Worm (Caenorhabditis elegans) whole organism, L4/young adult: ENCODE measurements around the gene R10D12.13.

Source experiments
- W03F9.2 ChIP-seq: fragments of 150-350 bp; optimal IDR thresholded peaks from 2 replicates; lab custom pipeline; 2014; ENCODE audit warnings: missing biosample characterization, missing genetic modification characterization
- dao-5 ChIP-seq: sonication (generic microtip); optimal IDR thresholded peaks from 2 replicates; lab custom pipeline; 2016; ENCODE audit warnings: missing genotype, missing genetic modification characterization, moderate library complexity, missing compliant biosample characterization
- him-1 ChIP-seq: sonication (generic microtip); optimal IDR thresholded peaks from 2 replicates; lab custom pipeline; 2016; ENCODE audit warnings: missing genotype, missing genetic modification reagents, missing genetic modification characterization, missing compliant biosample characterization

DNA sequence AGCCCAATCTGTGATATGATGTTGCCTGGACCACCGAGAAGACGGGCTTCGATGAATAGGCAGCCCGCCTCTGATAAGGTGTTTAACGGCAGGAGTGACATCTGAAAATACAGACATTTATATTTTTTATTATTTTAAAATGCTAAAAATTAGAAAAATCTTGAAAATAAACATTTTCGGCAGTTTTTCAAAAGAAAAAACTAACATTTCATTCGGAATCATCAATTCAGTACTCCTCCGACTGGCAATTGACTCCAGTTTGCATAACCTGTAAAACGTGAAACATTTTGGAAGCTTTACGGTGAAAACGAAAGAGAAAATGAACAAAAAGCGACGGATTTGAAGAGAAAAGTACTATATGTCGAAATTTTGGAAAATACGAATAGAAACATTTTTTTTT, 43.6 kb downstream of the R10D12.13 start, which contains the start of gene ric-7:
- TF ChIP-seq dao-5 (no peak), him-1 (tag; lab: Kevin White, UChicago) (no peak), W03F9.2 (tag; lab: Kevin White, UChicago) (no peak)
